Worm (Caenorhabditis elegans) whole organism, L4 larva: ENCODE data around the gene C06G3.3.

Experiments used
- T20F7.1 ChIP-seq: fragments of 200-800 bp; sonication (Bioruptor generic); optimal IDR thresholded peaks from 2 replicates; lab custom pipeline; 2018; ENCODE audit warnings: mild to moderate bottlenecking, missing genetic modification characterization, missing compliant biosample characterization
- Y105C5A.15 ChIP-seq: fragments of 200-800 bp; sonication (Bioruptor generic); IDR thresholded peaks from 2 replicates; pipeline ENCODE4 v1.3.6; 2022; ENCODE audit warnings: missing genetic modification characterization, missing compliant biosample characterization
- Y75B8A.6 ChIP-seq: fragments of 200-800 bp; sonication (Bioruptor generic); IDR thresholded peaks from 2 replicates; pipeline ENCODE4 v1.3.6; 2022; ENCODE audit warnings: missing genetic modification reagents, missing genetic modification characterization, missing compliant biosample characterization
- ZK337.2 ChIP-seq: fragments of 200-800 bp; sonication (Bioruptor generic); IDR thresholded peaks from 2 replicates; pipeline ENCODE4 v1.3.6; 2022; ENCODE audit warnings: missing genetic modification reagents, missing genetic modification characterization, missing compliant biosample characterization
- aha-1 ChIP-seq: fragments of 150-350 bp; peaks from one replicate; lab custom pipeline; 2014; ENCODE audit warnings: missing biosample characterization, missing genetic modification characterization
- aly-2 ChIP-seq: sonication (generic microtip); optimal IDR thresholded peaks from 2 replicates; lab custom pipeline; 2018; ENCODE audit warnings: missing biosample characterization, missing genetic modification characterization
- ceh-28 ChIP-seq: fragments of 150-350 bp; optimal IDR thresholded peaks from 2 replicates; lab custom pipeline; 2014; ENCODE audit warnings: missing biosample characterization, missing genetic modification reagents, missing genetic modification characterization
- ceh-32 ChIP-seq: sonication (generic microtip); optimal IDR thresholded peaks from 2 replicates; lab custom pipeline; 2016; ENCODE audit warnings: mild to moderate bottlenecking, missing genetic modification characterization, missing compliant biosample characterization; ENCODE audit not compliant: poor library complexity
- ceh-82 ChIP-seq: sonication (generic microtip); optimal IDR thresholded peaks from 2 replicates; lab custom pipeline; 2017; ENCODE audit warnings: missing biosample characterization, missing genetic modification characterization
- ces-1 ChIP-seq: fragments of 150-350 bp; sonication (generic microtip); optimal IDR thresholded peaks from 4 replicates; lab custom pipeline; 2014; ENCODE audit warnings: missing biosample characterization, missing genetic modification reagents, missing genetic modification characterization
- ctbp-1 ChIP-seq: fragments of 200-800 bp; sonication (Bioruptor generic); IDR thresholded peaks from 2 replicates; pipeline ENCODE4 v1.3.6; 2022; ENCODE audit warnings: missing genetic modification reagents, missing genetic modification characterization, missing compliant biosample characterization
- daf-12 ChIP-seq: fragments of 150-350 bp; optimal IDR thresholded peaks from 2 replicates; lab custom pipeline; 2014; ENCODE audit warnings: missing biosample characterization, missing genetic modification reagents, missing genetic modification characterization
- dmd-6 ChIP-seq: fragments of 200-800 bp; sonication (Bioruptor generic); IDR thresholded peaks from 2 replicates; pipeline ENCODE4 v1.3.6; 2022; ENCODE audit warnings: missing genetic modification reagents, missing genetic modification characterization, missing compliant biosample characterization
- duxl-1 ChIP-seq: sonication (generic microtip); optimal IDR thresholded peaks from 2 replicates; lab custom pipeline; 2016; ENCODE audit warnings: mild to moderate bottlenecking, missing genetic modification characterization, moderate library complexity, missing compliant biosample characterization; ENCODE audit not compliant: poor library complexity
- egl-27 ChIP-seq: sonication (generic microtip); optimal IDR thresholded peaks from 3 replicates; lab custom pipeline; 2017; ENCODE audit warnings: missing biosample characterization, missing genetic modification reagents, missing genetic modification characterization
- fkh-10 ChIP-seq: fragments of 150-350 bp; optimal IDR thresholded peaks from 2 replicates; lab custom pipeline; 2014; ENCODE audit warnings: missing biosample characterization, missing genetic modification reagents, missing genetic modification characterization
- fos-1 ChIP-seq: fragments of 150-350 bp; optimal IDR thresholded peaks from 2 replicates; lab custom pipeline; 2014; ENCODE audit warnings: missing biosample characterization, missing genetic modification characterization
- gei-8 ChIP-seq: fragments of 200-800 bp; sonication (Bioruptor generic); optimal IDR thresholded peaks from 2 replicates; lab custom pipeline; 2018; ENCODE audit warnings: mild to moderate bottlenecking, missing genetic modification characterization, missing compliant biosample characterization
- hif-1 ChIP-seq, 2 experiments: sonication (generic microtip); optimal IDR thresholded peaks; 2 replicates each; lab custom pipeline; 2016 to 2017; ENCODE audit warnings: missing compliant biosample characterization in 2 of 2, missing genetic modification characterization in 2 of 2, missing genetic modification reagents in 2 of 2, missing genotype in 2 of 2, mild to moderate bottlenecking in 1 of 2
- hlh-11 ChIP-seq: fragments of 200-800 bp; sonication (Bioruptor generic); optimal IDR thresholded peaks from 2 replicates; lab custom pipeline; 2018; ENCODE audit warnings: mild to moderate bottlenecking, missing genetic modification characterization, missing compliant biosample characterization
- hmg-1.1 ChIP-seq: fragments of 200-800 bp; sonication (Bioruptor generic); IDR thresholded peaks from 2 replicates; pipeline ENCODE4 v1.3.6; 2022; ENCODE audit warnings: missing genetic modification reagents, missing genetic modification characterization, missing compliant biosample characterization
- lim-7 ChIP-seq: fragments of 200-800 bp; sonication (Bioruptor generic); IDR thresholded peaks from 2 replicates; pipeline ENCODE4 v1.3.6; 2022; ENCODE audit warnings: missing genetic modification characterization, missing compliant biosample characterization
- lin-1 ChIP-seq: fragments of 200-800 bp; sonication (Bioruptor generic); IDR thresholded peaks from 2 replicates; pipeline ENCODE4 v1.3.6; 2022; ENCODE audit warnings: missing genetic modification reagents, missing genetic modification characterization, missing compliant biosample characterization
- lin-15B ChIP-seq: fragments of 150-350 bp; sonication (generic microtip); optimal IDR thresholded peaks from 3 replicates; lab custom pipeline; 2014; ENCODE audit warnings: missing biosample characterization, missing genetic modification characterization
- lin-29 ChIP-seq: fragments of 200-800 bp; sonication (Bioruptor generic); IDR thresholded peaks from 2 replicates; pipeline ENCODE4 v1.3.6; 2022; ENCODE audit warnings: missing genetic modification reagents, missing genetic modification characterization, missing compliant biosample characterization
- lsy-2 ChIP-seq, 2 experiments: fragments of 150-350 bp in 1 of 2; sonication (generic microtip) in 1 of 2; optimal IDR thresholded peaks; 2 replicates each; lab custom pipeline; 2014 to 2017; ENCODE audit warnings: missing biosample characterization in 2 of 2, missing genetic modification characterization in 2 of 2
- madf-9 ChIP-seq: fragments of 200-800 bp; sonication (Bioruptor generic); conservative IDR thresholded peaks from 2 replicates; pipeline ENCODE4 v1.3.6; 2022; ENCODE audit warnings: missing genetic modification reagents, missing genetic modification characterization, missing compliant biosample characterization
- mes-2 ChIP-seq: sonication (generic microtip); optimal IDR thresholded peaks from 2 replicates; lab custom pipeline; 2016; ENCODE audit warnings: missing genotype, mild to moderate bottlenecking, missing genetic modification characterization, missing compliant biosample characterization; ENCODE audit not compliant: poor library complexity, severe bottlenecking
- mxl-2 ChIP-seq: fragments of 200-800 bp; sonication (Bioruptor generic); conservative IDR thresholded peaks from 2 replicates; pipeline ENCODE4 v1.3.6; 2022; ENCODE audit warnings: missing genetic modification reagents, missing genetic modification characterization, missing compliant biosample characterization
- nhr-10 ChIP-seq: fragments of 150-350 bp; optimal IDR thresholded peaks from 2 replicates; lab custom pipeline; 2014; ENCODE audit warnings: missing biosample characterization, missing genetic modification characterization
- nhr-102 ChIP-seq: sonication (generic microtip); optimal IDR thresholded peaks from 2 replicates; lab custom pipeline; 2016; ENCODE audit warnings: mild to moderate bottlenecking, missing genetic modification characterization, moderate library complexity, missing compliant biosample characterization
- nhr-11 ChIP-seq: fragments of 150-350 bp; optimal IDR thresholded peaks from 2 replicates; lab custom pipeline; 2014; ENCODE audit warnings: missing biosample characterization, missing genetic modification characterization
- nhr-111 ChIP-seq: fragments of 200-800 bp; sonication (Bioruptor generic); optimal IDR thresholded peaks from 2 replicates; lab custom pipeline; 2018; ENCODE audit warnings: mild to moderate bottlenecking, missing genetic modification characterization, missing compliant biosample characterization
- nhr-28 ChIP-seq: fragments of 150-350 bp; optimal IDR thresholded peaks from 2 replicates; lab custom pipeline; 2014; ENCODE audit warnings: missing biosample characterization, missing genetic modification characterization
- nhr-76 ChIP-seq: fragments of 150-350 bp; optimal IDR thresholded peaks from 2 replicates; lab custom pipeline; 2014; ENCODE audit warnings: missing biosample characterization, missing genetic modification characterization
- php-3 ChIP-seq: fragments of 200-800 bp; sonication (Bioruptor generic); IDR thresholded peaks from 2 replicates; pipeline ENCODE4 v1.3.6; 2022; ENCODE audit warnings: missing genetic modification reagents, missing genetic modification characterization, missing compliant biosample characterization
- saeg-2 ChIP-seq: fragments of 200-800 bp; sonication (Bioruptor generic); IDR thresholded peaks from 2 replicates; pipeline ENCODE4 v1.3.6; 2022; ENCODE audit warnings: missing genetic modification reagents, missing genetic modification characterization, missing compliant biosample characterization
- skn-1 ChIP-seq: fragments of 150-350 bp; optimal IDR thresholded peaks from 2 replicates; lab custom pipeline; 2014; ENCODE audit warnings: missing biosample characterization, missing genetic modification characterization
- snpc-1.2 ChIP-seq: fragments of 200-800 bp; sonication (Bioruptor generic); IDR thresholded peaks from 2 replicates; pipeline ENCODE4 v1.3.6; 2022; ENCODE audit warnings: missing genetic modification reagents, missing genetic modification characterization, missing compliant biosample characterization
- snpc-4 ChIP-seq: fragments of 150-350 bp; optimal IDR thresholded peaks from 2 replicates; lab custom pipeline; 2014; ENCODE audit warnings: missing biosample characterization, missing genetic modification characterization
- spr-3 ChIP-seq: fragments of 200-800 bp; sonication (Bioruptor generic); optimal IDR thresholded peaks from 2 replicates; lab custom pipeline; 2018; ENCODE audit warnings: mild to moderate bottlenecking, missing genetic modification characterization, missing compliant biosample characterization
- tag-97 ChIP-seq: fragments of 200-800 bp; sonication (Bioruptor generic); IDR thresholded peaks from 2 replicates; pipeline ENCODE4 v1.3.6; 2022; ENCODE audit warnings: missing genetic modification characterization, missing compliant biosample characterization
- tra-1 ChIP-seq: fragments of 200-800 bp; sonication (Bioruptor generic); IDR thresholded peaks from 2 replicates; pipeline ENCODE4 v1.3.6; 2022; ENCODE audit warnings: missing genetic modification reagents, missing genetic modification characterization, missing compliant biosample characterization
- unc-130 ChIP-seq: sonication (generic microtip); optimal IDR thresholded peaks from 2 replicates; lab custom pipeline; 2016; ENCODE audit warnings: missing genetic modification reagents, missing genetic modification characterization, missing compliant biosample characterization
- unc-39 ChIP-seq: sonication (generic microtip); optimal IDR thresholded peaks from 2 replicates; lab custom pipeline; 2017; ENCODE audit warnings: missing biosample characterization, missing genetic modification characterization
- unc-62 ChIP-seq, 3 experiments: fragments of 150-350 bp in 1 of 3; sonication (generic microtip); optimal IDR thresholded peaks in 2 of 3; peaks in 1 of 3; 1 replicate in 1 of 3; 2 replicates in 2 of 3; lab custom pipeline; 2014 to 2017; ENCODE audit warnings: missing biosample characterization in 3 of 3, missing genetic modification characterization in 3 of 3, missing genetic modification reagents in 3 of 3, missing genotype in 1 of 3
- zag-1 ChIP-seq: fragments of 150-350 bp; optimal IDR thresholded peaks from 2 replicates; lab custom pipeline; 2014; ENCODE audit warnings: missing biosample characterization, missing genetic modification characterization
- zfp-2 ChIP-seq: sonication (generic microtip); optimal IDR thresholded peaks from 2 replicates; lab custom pipeline; 2016; ENCODE audit warnings: mild to moderate bottlenecking, missing genetic modification characterization, missing compliant biosample characterization
- zfp-3 ChIP-seq: fragments of 200-800 bp; sonication (Bioruptor generic); conservative IDR thresholded peaks from 2 replicates; pipeline ENCODE4 v1.3.6; 2022; ENCODE audit warnings: missing genetic modification reagents, missing genetic modification characterization, missing compliant biosample characterization
- zip-11 ChIP-seq: fragments of 200-800 bp; sonication (Bioruptor generic); IDR thresholded peaks from 2 replicates; pipeline ENCODE4 v1.3.6; 2022; ENCODE audit warnings: missing genetic modification characterization, missing compliant biosample characterization
- zip-2 ChIP-seq: fragments of 150-350 bp; optimal IDR thresholded peaks from 2 replicates; lab custom pipeline; 2014; ENCODE audit warnings: missing biosample characterization, missing genetic modification characterization

The C06G3.3 gene

DNA sequence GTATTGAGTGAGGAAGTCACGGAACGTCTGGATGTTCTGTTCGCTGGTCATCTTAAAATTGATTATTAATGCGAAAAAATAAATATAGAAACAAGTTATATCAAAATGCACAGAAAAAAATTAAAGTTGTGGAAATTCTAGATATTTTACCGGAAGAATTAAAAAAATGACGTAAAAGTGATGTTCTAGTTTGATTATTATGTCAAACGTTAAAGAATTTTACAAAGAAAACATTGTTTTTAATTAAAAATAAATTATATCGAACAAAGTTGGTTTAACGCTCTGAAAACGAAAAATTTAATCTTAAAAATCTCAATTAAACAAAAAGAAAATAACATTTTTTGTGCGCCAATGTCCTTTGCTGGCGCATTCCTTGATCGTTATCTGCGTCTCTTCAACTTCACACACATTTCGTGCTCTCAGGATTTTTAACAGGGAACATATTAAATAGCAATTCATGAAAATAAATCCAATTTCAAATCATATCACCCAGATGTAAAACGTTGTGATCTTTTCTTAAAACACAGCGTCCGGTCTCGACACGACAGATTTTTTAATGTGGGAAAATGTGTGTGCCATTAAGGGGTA, 8.7 kb downstream of the C06G3.3 start, which contains the start of gene tin-9.1 (continued):
- TF ChIP-seq aly-2 (tag; lab: Kevin White, UChicago): no peak
- no peak for TF ChIP-seq madf-9
- no peak for TF ChIP-seq ceh-82 (tag; lab: Kevin White, UChicago)
- no peak for TF ChIP-seq egl-27 (tag; lab: Kevin White, UChicago)
- peak; percentile 18 for TF ChIP-seq nhr-102 (tag; lab: Kevin White, UChicago)
- TF ChIP-seq hlh-11: peak; percentile 56
- no peak for TF ChIP-seq nhr-10
- TF ChIP-seq zfp-3: no peak
- no peak for TF ChIP-seq lin-15B (tag; lab: Kevin White, UChicago)
- TF ChIP-seq daf-12 (tag; lab: Kevin White, UChicago): no peak
- no peak for TF ChIP-seq unc-62 (GFP tag; optimal IDR thresholded peaks at IDR 0.05 in 1 of 2; lab: Kevin White, UChicago)
- no peak for TF ChIP-seq unc-62 (tag; optimal IDR thresholded peaks at IDR 0.05; lab: Kevin White, UChicago)
- no peak for TF ChIP-seq ces-1 (GFP tag; lab: Kevin White, UChicago)
- TF ChIP-seq aha-1 (tag; lab: Kevin White, UChicago): peak; percentile 35
- TF ChIP-seq ceh-32: no peak
- TF ChIP-seq gei-8 (GFP tag; lab: Kevin White, UChicago): no peak
- TF ChIP-seq mes-2: peak; percentile 88
- TF ChIP-seq zip-2: no peak
- no peak; the same call in 1 of the 2 replicates for TF ChIP-seq hmg-1.1 (GFP tag; lab: Robert Waterston, UW)
- TF ChIP-seq snpc-4: no peak
- TF ChIP-seq skn-1 (tag; lab: Kevin White, UChicago): no peak
- no peak for TF ChIP-seq saeg-2 (GFP tag; lab: Robert Waterston, UW)
- TF ChIP-seq zfp-2: no peak
- no peak for TF ChIP-seq Y75B8A.6 (GFP tag; lab: Robert Waterston, UW)
- TF ChIP-seq spr-3 (GFP tag; lab: Kevin White, UChicago): no peak
- no peak for TF ChIP-seq ctbp-1 (GFP tag; lab: Robert Waterston, UW)
- no peak for TF ChIP-seq nhr-76
- no peak for TF ChIP-seq fos-1 (tag; lab: Kevin White, UChicago)
- TF ChIP-seq snpc-1.2: peak; percentile 53; the same call in 1 of the 2 replicates
- TF ChIP-seq fkh-10: no peak
- TF ChIP-seq hif-1 (tag; optimal IDR thresholded peaks at IDR 0.05; lab: Kevin White, UChicago): no peak
- TF ChIP-seq zag-1: no peak
- no peak for TF ChIP-seq Y105C5A.15 (GFP tag; lab: Robert Waterston, UW)
- no peak for TF ChIP-seq mxl-2 (GFP tag; lab: Robert Waterston, UW)
- no peak for TF ChIP-seq lin-29
- no peak for TF ChIP-seq tag-97 (GFP tag; lab: Robert Waterston, UW)
- TF ChIP-seq nhr-11 (tag; lab: Kevin White, UChicago): no peak
- peak; percentile 55 for TF ChIP-seq T20F7.1
- TF ChIP-seq zip-11 (GFP tag; lab: Robert Waterston, UW): no peak
- TF ChIP-seq lim-7 (GFP tag; lab: Robert Waterston, UW): no peak
- TF ChIP-seq lsy-2 (tag; optimal IDR thresholded peaks at IDR 0.05; lab: Kevin White, UChicago): peak in 1 of 2 experiments; percentile 92
- TF ChIP-seq ceh-28: no peak
- no peak for TF ChIP-seq unc-39 (tag; lab: Kevin White, UChicago)
- no peak for TF ChIP-seq unc-130 (GFP tag; lab: Kevin White, UChicago)
- TF ChIP-seq tra-1: no peak
- peak; percentile 37 for TF ChIP-seq nhr-28 (tag; lab: Kevin White, UChicago)
- TF ChIP-seq duxl-1: no peak
- TF ChIP-seq lin-1 (GFP tag; lab: Robert Waterston, UW): no peak; the same call in 1 of the 2 replicates
- TF ChIP-seq dmd-6 (GFP tag; lab: Robert Waterston, UW): peak; percentile 58
- no peak for TF ChIP-seq php-3 (GFP tag; lab: Robert Waterston, UW)
- TF ChIP-seq ZK337.2 (GFP tag; lab: Robert Waterston, UW): no peak
- TF ChIP-seq nhr-111 (GFP tag; lab: Kevin White, UChicago): no peak
